Fruit fly (Drosophila melanogaster): ENCODE results near the gene CG34148.
A peak's percentile ranks its signal among the peaks of the same experiment; 100 is the strongest.

The CG34148 gene

DNA sequence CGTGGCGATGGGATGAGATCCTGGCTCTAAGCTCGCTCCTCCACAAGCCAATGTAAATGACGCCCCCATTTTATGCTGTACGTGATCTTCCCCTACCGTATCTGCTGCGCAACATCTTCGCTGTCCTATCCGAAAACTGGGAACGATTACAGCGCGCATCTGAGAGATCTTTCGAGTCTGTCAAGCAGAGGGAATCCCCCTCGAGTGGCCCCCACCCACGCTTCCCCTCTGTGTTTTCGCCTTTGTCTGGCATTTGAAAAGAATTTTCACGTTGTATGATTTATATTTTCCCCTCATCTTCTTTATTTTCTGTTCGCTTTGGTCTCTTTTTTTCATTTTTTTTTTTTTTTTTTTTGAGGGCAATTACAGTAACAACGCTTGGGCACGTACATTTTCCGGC lies 31.0 kb downstream of the CG34148 start:
- TF ChIP-seq CG6854 (GFP tag; optimal IDR thresholded peaks at IDR 0.05): no peak
- TF ChIP-seq achi (GFP tag; optimal IDR thresholded peaks at IDR 0.05): no peak
- peak; percentile 19; the same call in 1 of the 3 replicates for TF ChIP-seq CG8119 (GFP tag; IDR thresholded peaks at IDR 0.05)

- TF ChIP-seq CG34406 (GFP tag; optimal IDR thresholded peaks at IDR 0.05) (no peak), CG4318 (GFP tag; optimal IDR thresholded peaks at IDR 0.05) (no peak), CG3919 (GFP tag; optimal IDR thresholded peaks at IDR 0.05) (no peak), salr (GFP tag; optimal IDR thresholded peaks at IDR 0.05) (no peak), Eip93F (GFP tag; optimal IDR thresholded peaks at IDR 0.05) (no peak), fkh (GFP tag; optimal IDR thresholded peaks at IDR 0.05) (no peak), pdm3 (GFP tag; optimal IDR thresholded peaks at IDR 0.05) (no peak), Sox102F (GFP tag; optimal IDR thresholded peaks at IDR 0.05) (no peak), ss (GFP tag; optimal IDR thresholded peaks at IDR 0.05) (no peak), Hr39 (GFP tag; optimal IDR thresholded peaks at IDR 0.05) (no peak), vri (GFP tag; optimal IDR thresholded peaks at IDR 0.05) (no peak), CG6792 (GFP tag; optimal IDR thresholded peaks at IDR 0.05) (no peak)
Measured at dm6 chr3R:21846559-21846958, 31.9 kb downstream of the CG34148 start, which contains the start of gene Gr93d. TSS of gene Gr93d (minus strand) at chr3R:21846659.

DNA sequence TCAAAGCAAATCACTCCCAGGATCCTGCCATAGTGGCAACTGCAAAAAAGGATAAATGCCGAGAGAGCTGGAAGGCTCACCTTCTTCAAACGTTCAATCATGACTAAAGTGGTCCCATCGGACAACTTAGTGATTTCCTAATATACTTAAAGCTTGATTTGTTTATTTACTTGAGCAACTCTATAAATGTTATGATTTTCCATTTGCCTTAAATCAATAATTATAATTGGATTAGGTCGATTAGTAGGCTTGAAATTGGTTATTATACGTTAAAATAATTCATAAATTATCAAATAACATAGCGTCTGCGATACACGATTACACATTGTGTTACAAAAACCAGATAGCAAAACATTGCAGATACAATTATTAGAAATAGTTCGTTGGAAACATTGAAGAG lies 33.3 kb downstream of the CG34148 start, which contains the start of gene Gr93c:
Gene Gr93c (minus strand): TSS at position 101 of the 400 bp plus-strand sequence.
- TF ChIP-seq spab (GFP tag; optimal IDR thresholded peaks at IDR 0.05) (no peak), Ets96B (tag; optimal IDR thresholded peaks at IDR 0.05) (no peak), CG9139 (GFP tag; optimal IDR thresholded peaks at IDR 0.05) (no peak), CG3919 (GFP tag; optimal IDR thresholded peaks at IDR 0.05) (no peak), CG6276 (GFP tag; optimal IDR thresholded peaks at IDR 0.05) (no peak), CG10631 (GFP tag; optimal IDR thresholded peaks at IDR 0.05) (no peak), fd59A (GFP tag; optimal IDR thresholded peaks at IDR 0.05) (no peak), svp (GFP tag) (no peak)

DNA sequence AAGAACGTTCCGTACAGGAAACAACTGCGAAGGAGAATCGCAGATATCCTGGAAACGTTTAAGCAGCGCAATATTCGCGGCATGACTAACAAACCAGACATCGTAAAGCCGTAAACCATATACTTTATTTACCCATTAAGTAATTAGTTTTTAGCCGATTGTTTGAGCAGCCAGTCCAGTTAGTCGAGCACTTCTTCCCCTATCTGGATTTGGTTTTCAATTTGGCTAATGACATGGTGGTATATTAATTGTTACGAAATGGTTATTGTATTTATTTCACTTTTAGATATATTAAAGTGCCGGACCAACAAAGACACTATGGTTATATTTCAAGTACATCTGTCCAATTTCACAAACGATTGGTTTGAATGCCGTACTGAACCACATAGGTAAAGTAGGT lies 34.8 kb downstream of the CG34148 start, which contains the start of gene Gr93b:
Gene Gr93b (minus strand): TSS at position 101 of the 400 bp plus-strand sequence.
- TF ChIP-seq Hr39 (GFP tag; optimal IDR thresholded peaks at IDR 0.05) (no peak), Eip75B (GFP tag; optimal IDR thresholded peaks at IDR 0.05) (no peak), Met (GFP tag; optimal IDR thresholded peaks at IDR 0.05) (no peak), CG15336 (GFP tag; IDR thresholded peaks at IDR 0.05) (no peak), CG4318 (GFP tag; optimal IDR thresholded peaks at IDR 0.05) (no peak), CG31627 (GFP tag; optimal IDR thresholded peaks at IDR 0.05) (no peak), dac (GFP tag; optimal IDR thresholded peaks at IDR 0.05) (no peak), CG32006 (GFP tag; optimal IDR thresholded peaks at IDR 0.05) (no peak), cyc (GFP tag; optimal IDR thresholded peaks at IDR 0.05) (no peak), net (GFP tag; optimal IDR thresholded peaks at IDR 0.05) (no peak), CG10631 (GFP tag; optimal IDR thresholded peaks at IDR 0.05) (no peak), OdsH (GFP tag; optimal IDR thresholded peaks at IDR 0.05) (no peak), fkh (GFP tag; optimal IDR thresholded peaks at IDR 0.05) (no peak)

DNA sequence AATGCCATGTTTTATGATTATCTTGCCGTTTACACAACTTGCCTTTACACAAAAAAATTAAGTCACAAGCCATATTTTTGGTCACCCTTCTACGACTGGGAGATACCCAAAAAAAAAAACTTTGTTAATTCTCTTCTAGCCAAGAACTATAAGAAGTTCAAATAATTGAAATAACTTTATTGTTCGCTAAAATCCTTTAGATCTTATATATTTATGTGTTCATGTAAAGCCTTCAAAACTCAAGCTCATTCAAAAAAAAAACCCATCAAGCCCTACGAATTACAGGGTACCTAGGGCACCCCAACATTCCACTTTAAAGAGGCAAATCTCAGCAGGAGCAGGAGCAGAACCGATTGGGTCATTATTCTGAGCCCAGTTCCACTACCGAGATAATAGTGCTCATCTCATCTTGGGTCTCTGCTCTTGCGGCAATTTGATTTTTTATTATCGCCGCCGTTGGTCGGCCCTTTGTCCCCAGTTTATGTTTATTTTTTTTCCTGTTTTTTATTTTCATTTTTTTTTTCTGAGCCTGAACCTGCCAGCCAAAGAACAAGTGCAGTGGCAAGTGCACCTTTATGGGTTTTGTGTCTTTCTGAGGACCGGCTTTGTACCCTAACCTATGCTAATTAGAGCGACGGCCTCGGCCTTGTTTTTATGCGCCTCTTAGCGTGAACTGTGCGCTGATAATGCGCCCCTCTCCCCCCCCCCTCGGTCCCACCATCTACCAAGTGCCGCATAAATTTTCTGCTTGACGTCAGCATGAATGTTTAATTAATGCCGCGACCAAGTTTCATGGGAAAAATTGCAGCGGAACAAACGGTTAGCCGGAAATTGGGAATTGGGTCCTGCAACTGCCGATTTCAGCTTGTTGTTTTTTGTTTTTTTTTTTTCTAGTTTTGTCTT lies 36.8 kb downstream of the CG34148 start:
- peak; percentile 44 for TF ChIP-seq esn (GFP tag; optimal IDR thresholded peaks at IDR 0.05)
- TF ChIP-seq CG32006 (GFP tag; optimal IDR thresholded peaks at IDR 0.05): no peak
- no peak for TF ChIP-seq CG1621 (tag; optimal IDR thresholded peaks at IDR 0.05)
- TF ChIP-seq CG6792 (GFP tag; optimal IDR thresholded peaks at IDR 0.05): peak; percentile 30
- peak; percentile 1 for TF ChIP-seq achi (GFP tag; optimal IDR thresholded peaks at IDR 0.05)
- peak; percentile 4 for TF ChIP-seq CG11762 (GFP tag; optimal IDR thresholded peaks at IDR 0.05; ENCODE audit: insufficient read depth)
- TF ChIP-seq Lpt (GFP tag; optimal IDR thresholded peaks at IDR 0.05): no peak
- no peak for TF ChIP-seq dac (GFP tag; optimal IDR thresholded peaks at IDR 0.05)
- no peak for TF ChIP-seq CG6854 (GFP tag; optimal IDR thresholded peaks at IDR 0.05)
- TF ChIP-seq Blimp-1 (GFP tag; optimal IDR thresholded peaks at IDR 0.05): no peak
- no peak for TF ChIP-seq Ets21C (GFP tag; optimal IDR thresholded peaks at IDR 0.05)
- TF ChIP-seq Sox102F (GFP tag; optimal IDR thresholded peaks at IDR 0.05): no peak
- peak; percentile 42 for TF ChIP-seq CG10669 (GFP tag; optimal IDR thresholded peaks at IDR 0.05)
- peak; percentile 70 for TF ChIP-seq Eip78C (GFP tag)
- no peak for TF ChIP-seq fkh (GFP tag; optimal IDR thresholded peaks at IDR 0.05)
- TF ChIP-seq CG6276 (GFP tag; optimal IDR thresholded peaks at IDR 0.05): no peak
- TF ChIP-seq Hr38 (GFP tag; optimal IDR thresholded peaks at IDR 0.05): no peak
- no peak for TF ChIP-seq eg (GFP tag; IDR thresholded peaks at IDR 0.05)
- TF ChIP-seq cyc (GFP tag; optimal IDR thresholded peaks at IDR 0.05): peak; percentile 33
- peak; percentile 19 for TF ChIP-seq Hr39 (GFP tag; optimal IDR thresholded peaks at IDR 0.05)
